Worm (Caenorhabditis elegans) whole organism, young adult: ENCODE results near the gene M03C11.1.

ENCODE experiments used
- D2030.7 ChIP-seq: fragments of 200-800 bp; sonication (Bioruptor generic); IDR thresholded peaks from 2 replicates; pipeline ENCODE4 v1.3.6; 2022; ENCODE audit warnings: missing genetic modification reagents, missing genetic modification characterization, missing compliant biosample characterization
- F22D6.2 ChIP-seq: sonication (generic microtip); optimal IDR thresholded peaks from 2 replicates; lab custom pipeline; 2016; ENCODE audit warnings: mild to moderate bottlenecking, missing genetic modification characterization, missing compliant biosample characterization
- F23B12.7 ChIP-seq: sonication (generic microtip); optimal IDR thresholded peaks from 2 replicates; lab custom pipeline; 2017; ENCODE audit warnings: missing genetic modification characterization, mild to moderate bottlenecking, missing compliant biosample characterization, antibody characterized with exemption, moderate library complexity; ENCODE audit not compliant: insufficient read depth
- T26A5.8 ChIP-seq: sonication (generic microtip); optimal IDR thresholded peaks from 2 replicates; lab custom pipeline; 2016; ENCODE audit warnings: missing genetic modification characterization, missing compliant biosample characterization
- Y53F4B.3 ChIP-seq: fragments of 200-800 bp; sonication (Bioruptor generic); IDR thresholded peaks from 2 replicates; pipeline ENCODE4 v1.3.6; 2022; ENCODE audit warnings: missing genetic modification reagents, missing genetic modification characterization, missing compliant biosample characterization
- Y53G8AR.9 ChIP-seq: fragments of 200-800 bp; sonication (Bioruptor generic); conservative IDR thresholded peaks from 2 replicates; pipeline ENCODE4 v1.3.6; 2022; ENCODE audit warnings: missing genetic modification reagents, missing genetic modification characterization, missing compliant biosample characterization
- Y67H2A.10 ChIP-seq: fragments of 200-800 bp; sonication (Bioruptor generic); conservative IDR thresholded peaks from 2 replicates; pipeline ENCODE4 v1.3.6; 2022; ENCODE audit warnings: missing genetic modification reagents, missing genetic modification characterization, missing compliant biosample characterization
- ZK185.1 ChIP-seq: sonication (generic microtip); optimal IDR thresholded peaks from 2 replicates; lab custom pipeline; 2016; ENCODE audit warnings: mild to moderate bottlenecking, missing genetic modification characterization, missing compliant biosample characterization; ENCODE audit not compliant: poor library complexity, severe bottlenecking
- attf-3 ChIP-seq: fragments of 200-800 bp; sonication (Bioruptor generic); conservative IDR thresholded peaks from 2 replicates; pipeline ENCODE4 v1.3.6; 2022; ENCODE audit warnings: missing genetic modification reagents, missing genetic modification characterization, missing compliant biosample characterization
- attf-6 ChIP-seq: fragments of 200-800 bp; sonication (Bioruptor generic); IDR thresholded peaks from 2 replicates; pipeline ENCODE4 v1.3.6; 2022; ENCODE audit warnings: missing genetic modification reagents, missing genetic modification characterization, missing compliant biosample characterization
- cebp-1 ChIP-seq, 2 experiments: fragments of 200-800 bp in 1 of 2; sonication (Bioruptor generic) in 1 of 2; sonication (generic microtip) in 1 of 2; IDR thresholded peaks in 1 of 2; optimal IDR thresholded peaks in 1 of 2; 2 replicates each; pipeline versions ENCODE4 v1.3.6 to Lab custom; 2017 to 2022; ENCODE audit warnings: missing compliant biosample characterization in 2 of 2, missing genetic modification characterization in 2 of 2, mild to moderate bottlenecking in 1 of 2, missing genetic modification reagents in 1 of 2, moderate library complexity in 1 of 2
- cebp-2 ChIP-seq: fragments of 200-800 bp; sonication (Bioruptor generic); IDR thresholded peaks from 2 replicates; pipeline ENCODE4 v1.3.6; 2022; ENCODE audit warnings: missing genetic modification characterization, missing compliant biosample characterization
- ceh-100 ChIP-seq: fragments of 200-800 bp; sonication (Bioruptor generic); IDR thresholded peaks from 2 replicates; pipeline ENCODE4 v1.3.6; 2022; ENCODE audit warnings: missing genetic modification reagents, missing genetic modification characterization, missing compliant biosample characterization
- ceh-58 ChIP-seq: fragments of 200-800 bp; sonication (Bioruptor generic); IDR thresholded peaks from 2 replicates; pipeline ENCODE4 v1.3.6; 2022; ENCODE audit warnings: missing genetic modification characterization, missing compliant biosample characterization
- ceh-79 ChIP-seq: sonication (generic microtip); optimal IDR thresholded peaks from 2 replicates; lab custom pipeline; 2017; ENCODE audit warnings: mild to moderate bottlenecking, missing genetic modification characterization, missing compliant biosample characterization
- dpff-1 ChIP-seq: sonication (generic microtip); optimal IDR thresholded peaks from 2 replicates; lab custom pipeline; 2017; ENCODE audit warnings: mild to moderate bottlenecking, missing genetic modification characterization, missing compliant biosample characterization
- dpl-1 ChIP-seq: fragments of 150-350 bp; optimal IDR thresholded peaks from 2 replicates; lab custom pipeline; 2014; ENCODE audit warnings: missing biosample characterization, missing genetic modification reagents, missing genetic modification characterization
- efl-1 ChIP-seq: fragments of 150-350 bp; optimal IDR thresholded peaks from 2 replicates; lab custom pipeline; 2014; ENCODE audit warnings: missing biosample characterization, missing genetic modification reagents, missing genetic modification characterization
- egl-18 ChIP-seq: fragments of 200-800 bp; sonication (Bioruptor generic); IDR thresholded peaks from 2 replicates; pipeline ENCODE4 v1.3.6; 2022; ENCODE audit warnings: missing genetic modification reagents, missing genetic modification characterization, missing compliant biosample characterization
- egl-44 ChIP-seq: fragments of 200-800 bp; sonication (Bioruptor generic); IDR thresholded peaks from 2 replicates; pipeline ENCODE4 v1.3.6; 2022; ENCODE audit warnings: missing genetic modification reagents, missing genetic modification characterization, missing compliant biosample characterization
- egrh-3 ChIP-seq: fragments of 200-800 bp; sonication (Bioruptor generic); IDR thresholded peaks from 2 replicates; pipeline ENCODE4 v1.3.6; 2022; ENCODE audit warnings: missing genetic modification reagents, missing genetic modification characterization, missing compliant biosample characterization
- ekl-4 ChIP-seq: fragments of 200-800 bp; sonication (Bioruptor generic); IDR thresholded peaks from 2 replicates; pipeline ENCODE4 v1.3.6; 2022; ENCODE audit warnings: missing genetic modification reagents, missing genetic modification characterization, missing compliant biosample characterization
- fkh-3 ChIP-seq: sonication (generic microtip); optimal IDR thresholded peaks from 2 replicates; lab custom pipeline; 2016; ENCODE audit warnings: mild to moderate bottlenecking, missing genetic modification characterization, missing compliant biosample characterization
- him-1 ChIP-seq: sonication (generic microtip); optimal IDR thresholded peaks from 2 replicates; lab custom pipeline; 2016; ENCODE audit warnings: missing genotype, missing genetic modification reagents, missing genetic modification characterization, missing compliant biosample characterization
- hmg-1.2 ChIP-seq: fragments of 200-800 bp; sonication (Bioruptor generic); IDR thresholded peaks from 2 replicates; pipeline ENCODE4 v1.3.6; 2022; ENCODE audit warnings: missing genetic modification reagents, missing genetic modification characterization, missing compliant biosample characterization
- let-607 ChIP-seq, 2 experiments: fragments of 200-800 bp in 1 of 2; sonication (Bioruptor generic) in 1 of 2; sonication (generic microtip) in 1 of 2; optimal IDR thresholded peaks; 2 replicates each; lab custom pipeline; 2016 to 2018; ENCODE audit warnings: mild to moderate bottlenecking in 2 of 2, missing compliant biosample characterization in 2 of 2, missing genetic modification characterization in 2 of 2, moderate library complexity in 2 of 2, missing genotype in 1 of 2
- lin-26 ChIP-seq: fragments of 200-800 bp; sonication (Bioruptor generic); IDR thresholded peaks from 2 replicates; pipeline ENCODE4 v1.3.6; 2022; ENCODE audit warnings: missing genetic modification reagents, missing genetic modification characterization, missing compliant biosample characterization
- madf-3 ChIP-seq: fragments of 200-800 bp; sonication (Bioruptor generic); IDR thresholded peaks from 2 replicates; pipeline ENCODE4 v1.3.6; 2022; ENCODE audit warnings: missing genetic modification reagents, missing genetic modification characterization, missing compliant biosample characterization
- madf-6 ChIP-seq: fragments of 200-800 bp; sonication (Bioruptor generic); IDR thresholded peaks from 2 replicates; pipeline ENCODE4 v1.3.6; 2022; ENCODE audit warnings: missing genetic modification reagents, missing genetic modification characterization, missing compliant biosample characterization
- nfya-2 ChIP-seq: fragments of 200-800 bp; sonication (Bioruptor generic); IDR thresholded peaks from 2 replicates; pipeline ENCODE4 v1.3.6; 2022; ENCODE audit warnings: missing genetic modification reagents, missing genetic modification characterization, missing compliant biosample characterization
- nfyb-1 ChIP-seq: fragments of 200-800 bp; sonication (Bioruptor generic); IDR thresholded peaks from 2 replicates; pipeline ENCODE4 v1.3.6; 2022; ENCODE audit warnings: missing genetic modification reagents, missing genetic modification characterization, missing compliant biosample characterization
- nhr-120 ChIP-seq: fragments of 200-800 bp; sonication (Bioruptor generic); IDR thresholded peaks from 2 replicates; pipeline ENCODE4 v1.3.6; 2022; ENCODE audit warnings: missing genetic modification characterization, missing compliant biosample characterization
- nhr-179 ChIP-seq: sonication (generic microtip); optimal IDR thresholded peaks from 2 replicates; lab custom pipeline; 2016; ENCODE audit warnings: mild to moderate bottlenecking, missing genetic modification characterization, missing compliant biosample characterization
- pha-4 ChIP-seq: fragments of 150-350 bp; sonication (generic microtip); optimal IDR thresholded peaks from 2 replicates; lab custom pipeline; 2014; ENCODE audit warnings: missing biosample characterization, missing genetic modification reagents, missing genetic modification characterization
- snpc-4 ChIP-seq, 5 experiments: fragments of 150-350 bp in 1 of 5; sonication (generic microtip) in 4 of 5; optimal IDR thresholded peaks; 2 replicates each; lab custom pipeline; 2014 to 2018; ENCODE audit warnings: missing genetic modification characterization in 5 of 5, missing biosample characterization in 3 of 5, antibody characterized with exemption in 2 of 5, mild to moderate bottlenecking in 2 of 5, missing compliant biosample characterization in 2 of 5, missing genotype in 2 of 5, moderate library complexity in 2 of 5, missing genetic modification reagents in 1 of 5
- somi-1 ChIP-seq: fragments of 200-800 bp; sonication (Bioruptor generic); optimal IDR thresholded peaks from 2 replicates; lab custom pipeline; 2018; ENCODE audit warnings: mild to moderate bottlenecking, missing genetic modification characterization, missing compliant biosample characterization
- sptf-2 ChIP-seq: fragments of 200-800 bp; sonication (Bioruptor generic); optimal IDR thresholded peaks from 2 replicates; lab custom pipeline; 2018; ENCODE audit warnings: mild to moderate bottlenecking, missing genetic modification characterization, missing compliant biosample characterization
- tbp1 ChIP-seq: fragments of 200-800 bp; sonication (Bioruptor generic); optimal IDR thresholded peaks from 2 replicates; lab custom pipeline; 2018; ENCODE audit warnings: mild to moderate bottlenecking, missing genetic modification characterization, missing compliant biosample characterization
- tbx-9 ChIP-seq: sonication (generic microtip); optimal IDR thresholded peaks from 2 replicates; lab custom pipeline; 2016; ENCODE audit warnings: borderline replicate concordance, missing genetic modification characterization, inconsistent platforms, missing compliant biosample characterization
- tlf-1 ChIP-seq: fragments of 200-800 bp; sonication (Bioruptor generic); optimal IDR thresholded peaks from 2 replicates; lab custom pipeline; 2018; ENCODE audit warnings: mild to moderate bottlenecking, missing genetic modification characterization, missing compliant biosample characterization
- zfh-2 ChIP-seq: fragments of 200-800 bp; sonication (Bioruptor generic); conservative IDR thresholded peaks from 2 replicates; pipeline ENCODE4 v1.3.6; 2022; ENCODE audit warnings: missing genetic modification reagents, missing genetic modification characterization, missing compliant biosample characterization
- zim-3 ChIP-seq: sonication (generic microtip); optimal IDR thresholded peaks from 2 replicates; lab custom pipeline; 2017; ENCODE audit warnings: mild to moderate bottlenecking, missing genetic modification characterization, moderate library complexity, missing compliant biosample characterization
- ztf-22 ChIP-seq: fragments of 200-800 bp; sonication (Bioruptor generic); optimal IDR thresholded peaks from 2 replicates; lab custom pipeline; 2018; ENCODE audit warnings: mild to moderate bottlenecking, missing genetic modification characterization, moderate library complexity, missing compliant biosample characterization
- ztf-28 ChIP-seq: fragments of 200-800 bp; sonication (Bioruptor generic); IDR thresholded peaks from 2 replicates; pipeline ENCODE4 v1.3.6; 2022; ENCODE audit warnings: missing genetic modification reagents, missing genetic modification characterization, missing compliant biosample characterization
- ztf-6 ChIP-seq: fragments of 200-800 bp; sonication (Bioruptor generic); IDR thresholded peaks from 2 replicates; pipeline ENCODE4 v1.3.6; 2022; ENCODE audit warnings: missing genetic modification reagents, missing genetic modification characterization, missing compliant biosample characterization

Gene M03C11.1

DNA sequence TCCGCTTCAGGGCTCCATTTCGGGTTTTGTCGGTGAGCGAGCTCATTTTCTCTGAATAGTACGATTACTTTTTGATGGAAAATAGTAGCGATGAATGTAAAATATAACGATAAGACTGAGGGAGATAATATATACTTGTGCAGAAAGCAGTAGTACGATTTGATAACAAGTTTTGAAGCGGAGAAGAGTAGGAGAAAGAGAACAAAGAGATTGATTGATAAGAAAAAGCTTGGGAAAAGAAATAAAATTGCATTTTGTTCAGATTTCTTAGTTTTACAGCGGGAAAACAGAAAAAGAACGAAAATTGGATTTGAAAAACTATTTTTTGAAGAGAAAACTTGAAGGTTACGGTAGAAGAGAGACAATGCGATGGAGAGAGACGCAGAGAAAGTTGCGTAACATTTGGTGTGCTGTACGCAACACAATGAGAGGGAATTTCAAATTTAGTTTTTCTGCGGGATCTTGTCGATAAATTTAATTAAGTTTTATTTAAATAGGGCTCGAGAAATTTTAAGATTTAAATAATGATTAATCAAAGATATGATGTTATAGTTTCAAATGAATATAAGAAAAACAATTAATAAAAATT is 38.2 kb downstream of the M03C11.1 start, which contains the start of gene umps-1 (continued):
- no peak for TF ChIP-seq cebp-1 (GFP tag; IDR thresholded peaks at IDR 0.05; lab: Robert Waterston, UW)
- peak; percentile 76 for TF ChIP-seq cebp-1 (tag; optimal IDR thresholded peaks at IDR 0.05; lab: Kevin White, UChicago)
- no peak for TF ChIP-seq pha-4 (tag; lab: Kevin White, UChicago)
- peak; percentile 23 for TF ChIP-seq tlf-1
- no peak for TF ChIP-seq egl-18
- no peak for TF ChIP-seq madf-3 (GFP tag; lab: Robert Waterston, UW)
- no peak for TF ChIP-seq nfya-2 (GFP tag; lab: Robert Waterston, UW)
- TF ChIP-seq snpc-4 (GFP tag; optimal IDR thresholded peaks at IDR 0.05; lab: Kevin White, UChicago) = no peak
- TF ChIP-seq snpc-4 (tag; optimal IDR thresholded peaks at IDR 0.05; lab: Kevin White, UChicago) = peak in 1 of 4 experiments; percentile 28
- no peak for TF ChIP-seq ztf-22
- TF ChIP-seq D2030.7 = 0 out of 2 replicates have a peak, but pooled peaks have one; percentile 28
- TF ChIP-seq ceh-100 (GFP tag; lab: Robert Waterston, UW) = no peak
- no peak for TF ChIP-seq ceh-79
- TF ChIP-seq dpff-1 (tag; lab: Kevin White, UChicago) = no peak
- TF ChIP-seq ekl-4 (GFP tag; lab: Robert Waterston, UW) = 0 out of 2 replicates have a peak, but pooled peaks have one; percentile 29
- TF ChIP-seq nhr-120 (GFP tag; lab: Robert Waterston, UW) = no peak
- no peak for TF ChIP-seq ztf-28 (GFP tag; lab: Robert Waterston, UW)
- no peak for TF ChIP-seq nfyb-1 (GFP tag; lab: Robert Waterston, UW)
- TF ChIP-seq Y53G8AR.9 (GFP tag; lab: Robert Waterston, UW) = no peak
- peak; percentile 83 for TF ChIP-seq efl-1 (GFP tag; lab: Kevin White, UChicago)
- no peak for TF ChIP-seq egrh-3 (GFP tag; lab: Robert Waterston, UW)
- no peak for TF ChIP-seq sptf-2 (GFP tag; lab: Kevin White, UChicago)
- TF ChIP-seq nhr-179 (tag; lab: Kevin White, UChicago) = no peak
- TF ChIP-seq let-607 (tag; optimal IDR thresholded peaks at IDR 0.05; lab: Kevin White, UChicago) = peak in 1 of 2 experiments; percentile 18
- no peak for TF ChIP-seq lin-26
- TF ChIP-seq hmg-1.2 (GFP tag; lab: Robert Waterston, UW) = peak; percentile 99
- no peak for TF ChIP-seq attf-3 (GFP tag; lab: Robert Waterston, UW)
- no peak for TF ChIP-seq tbp1 (GFP tag; lab: Kevin White, UChicago)
- no peak for TF ChIP-seq Y53F4B.3 (GFP tag; lab: Robert Waterston, UW)
- no peak for TF ChIP-seq egl-44 (GFP tag; lab: Robert Waterston, UW)
- no peak for TF ChIP-seq ceh-58 (GFP tag; lab: Robert Waterston, UW)

DNA sequence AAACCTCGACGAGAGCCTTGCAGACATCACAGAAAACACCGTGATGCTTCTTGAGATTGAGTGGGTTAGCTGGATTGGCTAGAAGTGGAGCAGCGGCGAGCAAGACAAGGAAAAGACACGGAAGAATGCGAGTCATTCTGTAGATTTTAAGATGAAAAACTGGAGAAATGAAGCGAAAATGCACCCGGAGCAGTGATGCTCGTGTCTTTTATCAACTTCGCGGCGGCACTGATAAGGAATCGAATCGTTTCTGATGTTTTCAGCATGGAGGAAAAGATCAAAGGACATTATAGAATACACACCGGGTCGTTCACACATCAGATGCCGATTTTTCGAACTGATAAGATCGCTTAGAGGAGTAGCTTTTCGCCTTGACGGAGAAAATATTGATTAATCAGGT is 40.5 kb downstream of the M03C11.1 start, which contains the start of gene spp-1:
Gene spp-1, minus strand, starts transcription at position 287 of the 400 bp plus-strand sequence.
- no peak for TF ChIP-seq ztf-6
- TF ChIP-seq F23B12.7 (tag; lab: Kevin White, UChicago) = no peak
- peak; percentile 7 for TF ChIP-seq him-1 (tag; lab: Kevin White, UChicago)
- no peak for TF ChIP-seq T26A5.8
- TF ChIP-seq egl-18 = no peak
- TF ChIP-seq madf-6 (GFP tag; lab: Robert Waterston, UW) = peak; percentile 9; the same call in 1 of the 2 replicates
- TF ChIP-seq ZK185.1 = no peak
- TF ChIP-seq zfh-2 (GFP tag; lab: Robert Waterston, UW) = no peak
- no peak for TF ChIP-seq F22D6.2
- TF ChIP-seq nfyb-1 (GFP tag; lab: Robert Waterston, UW) = no peak
- no peak for TF ChIP-seq attf-6 (GFP tag; lab: Robert Waterston, UW)
- TF ChIP-seq somi-1 = no peak
- no peak for TF ChIP-seq dpff-1 (tag; lab: Kevin White, UChicago)
- TF ChIP-seq tbx-9 (tag; lab: Kevin White, UChicago) = peak; percentile 85
- no peak for TF ChIP-seq cebp-2 (GFP tag; lab: Robert Waterston, UW)
- no peak for TF ChIP-seq fkh-3 (tag; lab: Kevin White, UChicago)
- no peak for TF ChIP-seq Y53G8AR.9 (GFP tag; lab: Robert Waterston, UW)
- no peak for TF ChIP-seq nhr-120 (GFP tag; lab: Robert Waterston, UW)
- TF ChIP-seq dpl-1 (GFP tag; lab: Kevin White, UChicago) = no peak
- no peak for TF ChIP-seq zim-3 (tag; lab: Kevin White, UChicago)
- no peak for TF ChIP-seq Y67H2A.10 (GFP tag; lab: Robert Waterston, UW)
- TF ChIP-seq egl-44 (GFP tag; lab: Robert Waterston, UW) = no peak
- no peak for TF ChIP-seq ekl-4 (GFP tag; lab: Robert Waterston, UW)
